Fruit fly (Drosophila melanogaster): ENCODE data around the gene CG7702.

CG7702 gene

dm6 chr3R:18669812-18670211, 622 bp downstream of the CG7702 start:
- TF ChIP-seq acj6 (GFP tag; optimal IDR thresholded peaks at IDR 0.05), result peak; percentile 72
- TF ChIP-seq Hr4 (GFP tag; optimal IDR thresholded peaks at IDR 0.05), result no peak
- TF ChIP-seq achi (GFP tag; optimal IDR thresholded peaks at IDR 0.05), result peak; percentile 69
- TF ChIP-seq Lpt (GFP tag; optimal IDR thresholded peaks at IDR 0.05), result no peak
- TF ChIP-seq CG8119 (GFP tag; IDR thresholded peaks at IDR 0.05), result peak; percentile 74
- peak; percentile 75 for TF ChIP-seq CG6808 (GFP tag; optimal IDR thresholded peaks at IDR 0.05)
- peak; percentile 57 for TF ChIP-seq CG11762 (GFP tag; optimal IDR thresholded peaks at IDR 0.05; ENCODE audit: insufficient read depth)
- peak; percentile 45 for TF ChIP-seq dac (GFP tag; optimal IDR thresholded peaks at IDR 0.05)
- TF ChIP-seq Eip78C (GFP tag), result peak; percentile 93
- TF ChIP-seq CG7368 (GFP tag; optimal IDR thresholded peaks at IDR 0.05), result peak; percentile 17
- TF ChIP-seq CG34406 (GFP tag; optimal IDR thresholded peaks at IDR 0.05), result peak; percentile 49
- TF ChIP-seq CG6276 (GFP tag; optimal IDR thresholded peaks at IDR 0.05), result no peak
- TF ChIP-seq pdm3 (GFP tag; optimal IDR thresholded peaks at IDR 0.05), result no peak
- peak; percentile 74 for TF ChIP-seq OdsH (GFP tag; optimal IDR thresholded peaks at IDR 0.05)
- peak; percentile 3 for TF ChIP-seq CG8319 (GFP tag; optimal IDR thresholded peaks at IDR 0.05)
- no peak for TF ChIP-seq dsx (GFP tag; optimal IDR thresholded peaks at IDR 0.05; ENCODE audit: poor library complexity, severe bottlenecking)
- TF ChIP-seq CG6792 (GFP tag; optimal IDR thresholded peaks at IDR 0.05), result peak; percentile 51
- no peak for TF ChIP-seq spab (GFP tag; optimal IDR thresholded peaks at IDR 0.05)
- peak; percentile 34 for TF ChIP-seq CG1621 (tag; optimal IDR thresholded peaks at IDR 0.05)
- TF ChIP-seq CG31627 (GFP tag; optimal IDR thresholded peaks at IDR 0.05), result peak; percentile 62
- no peak for TF ChIP-seq Hr38 (GFP tag; optimal IDR thresholded peaks at IDR 0.05)
- TF ChIP-seq Eip93F (GFP tag; optimal IDR thresholded peaks at IDR 0.05), result no peak
- TF ChIP-seq Smox (GFP tag; optimal IDR thresholded peaks at IDR 0.05), result no peak
- no peak for TF ChIP-seq svp (GFP tag)
- TF ChIP-seq lz (GFP tag; optimal IDR thresholded peaks at IDR 0.05), result peak; percentile 57
- TF ChIP-seq Sox14 (GFP tag; optimal IDR thresholded peaks at IDR 0.05), result peak; percentile 76
- peak; percentile 64 for TF ChIP-seq CG11294 (GFP tag; IDR thresholded peaks at IDR 0.05)
- TF ChIP-seq CG3032 (tag; optimal IDR thresholded peaks at IDR 0.05), result peak; percentile 72
- TF ChIP-seq ss (GFP tag; optimal IDR thresholded peaks at IDR 0.05), result peak; percentile 47 to 66
- peak; percentile 80 for TF ChIP-seq eg (GFP tag; IDR thresholded peaks at IDR 0.05)
- TF ChIP-seq esn (GFP tag; optimal IDR thresholded peaks at IDR 0.05), result peak; percentile 58
- TF ChIP-seq CG32006 (GFP tag; optimal IDR thresholded peaks at IDR 0.05), result peak; percentile 82
- TF ChIP-seq fd85E (GFP tag; optimal IDR thresholded peaks at IDR 0.05), result no peak
- no peak for TF ChIP-seq Sox102F (GFP tag; optimal IDR thresholded peaks at IDR 0.05)
- peak; percentile 2 for TF ChIP-seq fkh (GFP tag; optimal IDR thresholded peaks at IDR 0.05)
- no peak for TF ChIP-seq Hr39 (GFP tag; optimal IDR thresholded peaks at IDR 0.05)
- TF ChIP-seq CG6854 (GFP tag; optimal IDR thresholded peaks at IDR 0.05), result no peak
- TF ChIP-seq Ets21C (GFP tag; optimal IDR thresholded peaks at IDR 0.05), result no peak
- peak; percentile 64 for TF ChIP-seq CG10669 (GFP tag; optimal IDR thresholded peaks at IDR 0.05)
- TF ChIP-seq Gug (GFP tag; IDR thresholded peaks at IDR 0.05), result peak; percentile 57
- TF ChIP-seq Met (GFP tag; optimal IDR thresholded peaks at IDR 0.05), result peak; percentile 62
- no peak for TF ChIP-seq Blimp-1 (GFP tag; optimal IDR thresholded peaks at IDR 0.05)
- TF ChIP-seq CG4318 (GFP tag; optimal IDR thresholded peaks at IDR 0.05), result no peak
- peak; percentile 75 for TF ChIP-seq Ets96B (tag; optimal IDR thresholded peaks at IDR 0.05)
- peak; percentile 80 for TF ChIP-seq CG15336 (GFP tag; IDR thresholded peaks at IDR 0.05)
- TF ChIP-seq Eip75B (GFP tag; optimal IDR thresholded peaks at IDR 0.05), result peak; percentile 62
- peak; percentile 60 for TF ChIP-seq net (GFP tag; optimal IDR thresholded peaks at IDR 0.05)
- peak; percentile 26 for TF ChIP-seq CG11902 (GFP tag; optimal IDR thresholded peaks at IDR 0.05)
- TF ChIP-seq salr (GFP tag; optimal IDR thresholded peaks at IDR 0.05), result peak in 1 of 2 experiments; percentile 66
- TF ChIP-seq topi (GFP tag; optimal IDR thresholded peaks at IDR 0.05), result peak; percentile 68
- no peak for TF ChIP-seq Sox15 (GFP tag; optimal IDR thresholded peaks at IDR 0.05)
- peak; percentile 50 for TF ChIP-seq CG16779 (tag; optimal IDR thresholded peaks at IDR 0.05)
- peak; percentile 37 for TF ChIP-seq vri (GFP tag; optimal IDR thresholded peaks at IDR 0.05)
